Fruit fly (Drosophila melanogaster) whole organism, embryonic: ENCODE measurements around the gene Hecw.

ENCODE experiments used
- Abd-B ChIP-seq: fragments of 200-800 bp; sonication (Bioruptor generic); optimal IDR thresholded peaks from 2 replicates; lab custom pipeline; 2018; ENCODE audit warnings: missing biosample characterization, mild to moderate bottlenecking, missing genetic modification characterization, moderate library complexity
- Atf3 ChIP-seq: fragments of 200-800 bp; sonication (Bioruptor generic); optimal IDR thresholded peaks from 3 replicates; lab custom pipeline; 2016; ENCODE audit warnings: missing biosample characterization, missing genetic modification characterization
- BtbVII ChIP-seq: fragments of 200-800 bp; sonication (Bioruptor generic); optimal IDR thresholded peaks from 3 replicates; lab custom pipeline; 2017; ENCODE audit warnings: missing biosample characterization, mild to moderate bottlenecking, missing genetic modification characterization
- CG10209 ChIP-seq: fragments of 200-800 bp; sonication (Bioruptor generic); optimal IDR thresholded peaks from 3 replicates; lab custom pipeline; 2017; ENCODE audit warnings: missing biosample characterization, mild to moderate bottlenecking, missing genetic modification characterization, missing genetic modification reagents
- CG10366 ChIP-seq: fragments of 200-800 bp; sonication (Bioruptor generic); IDR thresholded peaks from 2 replicates; pipeline ENCODE4 v1.3.6; 2022; ENCODE audit warnings: missing biosample characterization, missing genetic modification characterization
- CG10565 ChIP-seq: fragments of 200-800 bp; sonication (Bioruptor generic); optimal IDR thresholded peaks from 3 replicates; lab custom pipeline; 2016; ENCODE audit warnings: missing biosample characterization, mild to moderate bottlenecking, missing genetic modification characterization
- CG10959 ChIP-seq: fragments of 200-800 bp; sonication (Bioruptor generic); IDR thresholded peaks from 2 replicates; pipeline ENCODE4 v1.3.6; 2022; ENCODE audit warnings: missing biosample characterization, missing genetic modification characterization
- CG10979 ChIP-seq: fragments of 200-800 bp; sonication (Bioruptor generic); optimal IDR thresholded peaks from 2 replicates; lab custom pipeline; 2018; ENCODE audit warnings: missing biosample characterization, mild to moderate bottlenecking, missing genetic modification characterization, moderate library complexity
- CG13123 ChIP-seq: fragments of 200-800 bp; sonication (Bioruptor generic); optimal IDR thresholded peaks from 2 replicates; lab custom pipeline; 2016; ENCODE audit warnings: missing biosample characterization, missing genetic modification characterization
- CG13287 ChIP-seq: fragments of 200-800 bp; sonication (Bioruptor generic); IDR thresholded peaks from 2 replicates; pipeline ENCODE4 v1.3.6; 2022; ENCODE audit warnings: missing biosample characterization, missing genetic modification characterization; ENCODE audit not compliant: partially characterized antibody
- CG13424 ChIP-seq: fragments of 200-800 bp; sonication (Bioruptor generic); optimal IDR thresholded peaks from 2 replicates; lab custom pipeline; 2019; ENCODE audit warnings: missing biosample characterization, mild to moderate bottlenecking, missing genetic modification characterization, moderate library complexity
- CG15073 ChIP-seq: fragments of 200-800 bp; sonication (Bioruptor generic); optimal IDR thresholded peaks from 2 replicates; lab custom pipeline; 2016; ENCODE audit warnings: missing biosample characterization, missing genetic modification characterization
- CG15601 ChIP-seq: fragments of 200-800 bp; sonication (Bioruptor generic); optimal IDR thresholded peaks from 3 replicates; lab custom pipeline; 2019; ENCODE audit warnings: missing biosample characterization, mild to moderate bottlenecking, missing genetic modification characterization, moderate library complexity
- CG1602 ChIP-seq: fragments of 200-800 bp; sonication (Bioruptor generic); optimal IDR thresholded peaks from 3 replicates; lab custom pipeline; 2016; ENCODE audit warnings: missing biosample characterization, missing genetic modification characterization
- CG17802 ChIP-seq: fragments of 200-800 bp; sonication (Bioruptor generic); optimal IDR thresholded peaks from 2 replicates; lab custom pipeline; 2018; ENCODE audit warnings: missing biosample characterization, mild to moderate bottlenecking, missing genetic modification characterization, moderate library complexity
- CG17912 ChIP-seq: fragments of 200-800 bp; sonication (Bioruptor generic); optimal IDR thresholded peaks from 2 replicates; lab custom pipeline; 2018; ENCODE audit warnings: missing biosample characterization, mild to moderate bottlenecking, missing genetic modification characterization
- CG18476 ChIP-seq: fragments of 200-800 bp; sonication (Bioruptor generic); optimal IDR thresholded peaks from 2 replicates; lab custom pipeline; 2016; ENCODE audit warnings: missing biosample characterization, mild to moderate bottlenecking, missing genetic modification characterization
- CG2116 ChIP-seq: fragments of 200-800 bp; sonication (Bioruptor generic); optimal IDR thresholded peaks from 3 replicates; lab custom pipeline; 2018; ENCODE audit warnings: missing biosample characterization, mild to moderate bottlenecking, missing genetic modification characterization
- CG2875 ChIP-seq: fragments of 200-800 bp; sonication (Bioruptor generic); optimal IDR thresholded peaks from 2 replicates; lab custom pipeline; 2017; ENCODE audit warnings: missing biosample characterization, mild to moderate bottlenecking, missing genetic modification characterization, missing genetic modification reagents
- CG3847 ChIP-seq: fragments of 200-800 bp; sonication (Bioruptor generic); IDR thresholded peaks from 2 replicates; pipeline ENCODE4 v1.3.6; 2022; ENCODE audit warnings: missing biosample characterization, missing genetic modification characterization
- CG7271 ChIP-seq: fragments of 200-800 bp; sonication (Bioruptor generic); optimal IDR thresholded peaks from 2 replicates; lab custom pipeline; 2018; ENCODE audit warnings: missing biosample characterization, mild to moderate bottlenecking, missing genetic modification characterization, moderate library complexity
- CG7745 ChIP-seq: fragments of 200-800 bp; sonication (Bioruptor generic); optimal IDR thresholded peaks from 2 replicates; lab custom pipeline; 2018; ENCODE audit warnings: missing biosample characterization, mild to moderate bottlenecking, missing genetic modification characterization, moderate library complexity
- CG7786 ChIP-seq: fragments of 200-800 bp; sonication (Bioruptor generic); optimal IDR thresholded peaks from 2 replicates; lab custom pipeline; 2016; ENCODE audit warnings: missing biosample characterization, missing genetic modification characterization
- CG8944 ChIP-seq: fragments of 200-800 bp; sonication (Bioruptor generic); optimal IDR thresholded peaks from 3 replicates; lab custom pipeline; 2016; ENCODE audit warnings: missing biosample characterization, missing genetic modification characterization
- CG9609 ChIP-seq: fragments of 200-800 bp; sonication (Bioruptor generic); optimal IDR thresholded peaks from 3 replicates; lab custom pipeline; 2016; ENCODE audit warnings: missing biosample characterization, missing genetic modification characterization
- CG9932 ChIP-seq: fragments of 200-800 bp; sonication (Bioruptor generic); IDR thresholded peaks from 2 replicates; pipeline ENCODE4 v1.3.6; 2022; ENCODE audit warnings: missing biosample characterization, missing genetic modification characterization
- Doc2 ChIP-seq: fragments of 200-800 bp; sonication (Bioruptor generic); IDR thresholded peaks from 2 replicates; pipeline ENCODE4 v1.3.6; 2022; ENCODE audit warnings: missing biosample characterization, missing genetic modification characterization
- Drgx ChIP-seq: fragments of 200-800 bp; sonication (Bioruptor generic); IDR thresholded peaks from 2 replicates; pipeline ENCODE4 v1.3.6; 2022; ENCODE audit warnings: missing biosample characterization, missing genetic modification characterization
- Elba2 ChIP-seq: fragments of 200-800 bp; sonication (Bioruptor generic); optimal IDR thresholded peaks from 3 replicates; lab custom pipeline; 2016; ENCODE audit warnings: missing biosample characterization, missing genetic modification characterization
- H2.0 ChIP-seq: fragments of 200-800 bp; sonication (Bioruptor generic); IDR thresholded peaks from 2 replicates; pipeline ENCODE4 v1.3.6; 2022; ENCODE audit warnings: missing biosample characterization, missing genetic modification characterization
- Hey ChIP-seq: fragments of 200-800 bp; sonication (Bioruptor generic); optimal IDR thresholded peaks from 3 replicates; lab custom pipeline; 2018; ENCODE audit warnings: missing biosample characterization, mild to moderate bottlenecking, missing genetic modification characterization
- NK7.1 ChIP-seq: fragments of 200-800 bp; sonication (Bioruptor generic); optimal IDR thresholded peaks from 3 replicates; lab custom pipeline; 2016; ENCODE audit warnings: missing biosample characterization, missing genetic modification characterization
- NfI ChIP-seq: fragments of 200-800 bp; sonication (Bioruptor generic); optimal IDR thresholded peaks from 3 replicates; lab custom pipeline; 2018; ENCODE audit warnings: missing biosample characterization, mild to moderate bottlenecking, missing genetic modification characterization, moderate library complexity
- Oli ChIP-seq: fragments of 200-800 bp; sonication (Bioruptor generic); optimal IDR thresholded peaks from 2 replicates; lab custom pipeline; 2018; ENCODE audit warnings: missing biosample characterization, mild to moderate bottlenecking, missing genetic modification characterization, moderate library complexity
- Optix ChIP-seq: fragments of 200-800 bp; sonication (Bioruptor generic); IDR thresholded peaks from 3 replicates; pipeline ENCODE4 v1.3.6; 2022; ENCODE audit warnings: missing biosample characterization, missing genetic modification characterization
- Trl ChIP-seq, 3 experiments: fragments of >200 bp in 2 of 3; fragments of 200-800 bp in 1 of 3; sonication (Bioruptor generic) in 1 of 3; optimal IDR thresholded peaks; 2 replicates in 1 of 3; 3 replicates in 2 of 3; lab custom pipeline; 2016 to 2017; ENCODE audit warnings: missing biosample characterization in 1 of 3, missing genetic modification characterization in 1 of 3
- ac ChIP-seq: fragments of 200-800 bp; sonication (Bioruptor generic); optimal IDR thresholded peaks from 3 replicates; lab custom pipeline; 2017; ENCODE audit warnings: missing biosample characterization, mild to moderate bottlenecking, missing genetic modification characterization
- cato ChIP-seq: fragments of 200-800 bp; sonication (Bioruptor generic); optimal IDR thresholded peaks from 2 replicates; lab custom pipeline; 2016; ENCODE audit warnings: missing biosample characterization, missing genetic modification characterization, borderline replicate concordance
- caup ChIP-seq: fragments of 200-800 bp; sonication (Bioruptor generic); optimal IDR thresholded peaks from 3 replicates; lab custom pipeline; 2017; ENCODE audit warnings: missing biosample characterization, mild to moderate bottlenecking, missing genetic modification characterization, moderate library complexity; ENCODE audit not compliant: severe bottlenecking
- chn ChIP-seq: fragments of 200-800 bp; sonication (Bioruptor generic); optimal IDR thresholded peaks from 2 replicates; lab custom pipeline; 2016; ENCODE audit warnings: missing biosample characterization, missing genetic modification characterization
- corto ChIP-seq: fragments of 200-800 bp; sonication (Bioruptor generic); optimal IDR thresholded peaks from 2 replicates; lab custom pipeline; 2016; ENCODE audit warnings: missing biosample characterization, mild to moderate bottlenecking, missing genetic modification characterization, moderate library complexity
- fd3F ChIP-seq: fragments of 200-800 bp; sonication (Bioruptor generic); optimal IDR thresholded peaks from 2 replicates; lab custom pipeline; 2018; ENCODE audit warnings: missing biosample characterization, mild to moderate bottlenecking, missing genetic modification characterization, moderate library complexity
- ftz-f1 ChIP-seq: fragments of 200-800 bp; sonication (Bioruptor generic); optimal IDR thresholded peaks from 2 replicates; lab custom pipeline; 2016; ENCODE audit warnings: missing biosample characterization, missing genetic modification characterization
- gfzf ChIP-seq: fragments of 200-800 bp; sonication (Bioruptor generic); optimal IDR thresholded peaks from 2 replicates; lab custom pipeline; 2016; ENCODE audit warnings: missing biosample characterization, mild to moderate bottlenecking, missing genetic modification characterization, moderate library complexity
- inv ChIP-seq: fragments of 200-800 bp; sonication (Bioruptor generic); IDR thresholded peaks from 2 replicates; pipeline ENCODE4 v1.3.6; 2022; ENCODE audit warnings: missing biosample characterization, missing genetic modification characterization; ENCODE audit not compliant: partially characterized antibody
- lbe ChIP-seq: fragments of 200-800 bp; sonication (Bioruptor generic); optimal IDR thresholded peaks from 2 replicates; lab custom pipeline; 2016; ENCODE audit warnings: missing biosample characterization, mild to moderate bottlenecking, missing genetic modification characterization
- nerfin-2 ChIP-seq: fragments of 200-800 bp; sonication (Bioruptor generic); IDR thresholded peaks from 2 replicates; pipeline ENCODE4 v1.3.6; 2022; ENCODE audit warnings: missing biosample characterization, missing genetic modification characterization; ENCODE audit not compliant: partially characterized antibody
- p53 ChIP-seq: fragments of 200-800 bp; sonication (Bioruptor generic); optimal IDR thresholded peaks from 2 replicates; lab custom pipeline; 2016; ENCODE audit warnings: missing biosample characterization, missing genetic modification characterization
- repo ChIP-seq: fragments of 200-800 bp; sonication (Bioruptor generic); optimal IDR thresholded peaks from 2 replicates; lab custom pipeline; 2016; ENCODE audit warnings: missing biosample characterization, missing genetic modification characterization

Gene Hecw

dm6 chrX:9608727-9609419, at the start of gene Hecw, which contains the start of gene LysRS (continued):
- TF ChIP-seq Drgx, result no peak
- TF ChIP-seq corto (GFP tag; lab: Kevin White, UChicago), result no peak
- no peak for TF ChIP-seq Trl (optimal IDR thresholded peaks at IDR 0.05; lab: Kevin White, UChicago)
- no peak for TF ChIP-seq Trl (GFP tag; optimal IDR thresholded peaks at IDR 0.05; lab: Kevin White, UChicago)
- no peak for TF ChIP-seq cato (GFP tag; lab: Kevin White, UChicago)
- TF ChIP-seq H2.0 (GFP tag; lab: Robert Waterston, UW), result no peak
- no peak for TF ChIP-seq CG7786 (GFP tag; lab: Kevin White, UChicago)
- TF ChIP-seq lbe (GFP tag; lab: Kevin White, UChicago), result no peak
- no peak for TF ChIP-seq Elba2
- TF ChIP-seq CG1602 (GFP tag; lab: Kevin White, UChicago), result no peak
- TF ChIP-seq CG2116 (GFP tag; lab: Kevin White, UChicago), result peak; percentile 37
- no peak for TF ChIP-seq NK7.1 (GFP tag; lab: Kevin White, UChicago)
- no peak for TF ChIP-seq nerfin-2
- no peak for TF ChIP-seq NfI
- no peak for TF ChIP-seq CG17912
- no peak for TF ChIP-seq chn
- TF ChIP-seq CG7271 (tag; lab: Kevin White, UChicago), result no peak
- no peak for TF ChIP-seq CG10209 (GFP tag; lab: Kevin White, UChicago)
- no peak for TF ChIP-seq CG18476 (GFP tag; lab: Kevin White, UChicago)
- no peak for TF ChIP-seq CG10959
- no peak for TF ChIP-seq ac (GFP tag; lab: Kevin White, UChicago)
- TF ChIP-seq CG17802 (tag; lab: Kevin White, UChicago), result no peak
- peak; percentile 39 for TF ChIP-seq ftz-f1 (GFP tag; lab: Kevin White, UChicago)
- no peak for TF ChIP-seq Doc2
- TF ChIP-seq Atf3 (GFP tag; lab: Kevin White, UChicago), result no peak
- no peak for TF ChIP-seq Hey (tag; lab: Kevin White, UChicago)
- TF ChIP-seq CG7745 (tag; lab: Kevin White, UChicago), result no peak
- TF ChIP-seq CG10366, result no peak
- TF ChIP-seq CG9609 (GFP tag; lab: Kevin White, UChicago), result no peak
- TF ChIP-seq p53 (GFP tag; lab: Kevin White, UChicago), result no peak
- TF ChIP-seq fd3F (GFP tag; lab: Kevin White, UChicago), result no peak
- no peak for TF ChIP-seq Oli (tag; lab: Kevin White, UChicago)
- no peak for TF ChIP-seq BtbVII (GFP tag; lab: Kevin White, UChicago)
- no peak for TF ChIP-seq CG10565 (GFP tag; lab: Kevin White, UChicago)
- TF ChIP-seq CG9932 (GFP tag; lab: Robert Waterston, UW), result no peak
- TF ChIP-seq caup, result no peak
- no peak for TF ChIP-seq CG13123
- TF ChIP-seq inv (GFP tag; lab: Robert Waterston, UW), result no peak; the same call in 1 of the 2 replicates
- no peak for TF ChIP-seq CG8944 (GFP tag; lab: Kevin White, UChicago)
- TF ChIP-seq Abd-B (GFP tag; lab: Kevin White, UChicago), result no peak
- TF ChIP-seq repo, result no peak
- peak; percentile 89 for TF ChIP-seq gfzf (GFP tag; lab: Kevin White, UChicago)
- no peak for TF ChIP-seq CG15073 (GFP tag; lab: Kevin White, UChicago)
- peak; percentile 11 for TF ChIP-seq CG15601 (tag; lab: Kevin White, UChicago)
- TF ChIP-seq CG2875 (GFP tag; lab: Kevin White, UChicago), result no peak
- peak; percentile 49 for TF ChIP-seq CG3847 (GFP tag; lab: Robert Waterston, UW)
- no peak for TF ChIP-seq Optix (GFP tag; lab: Robert Waterston, UW)
- peak; percentile 31; the same call in 1 of the 2 replicates for TF ChIP-seq CG13287 (GFP tag; lab: Robert Waterston, UW)
- no peak for TF ChIP-seq CG10979 (tag; lab: Kevin White, UChicago)
- TF ChIP-seq CG13424 (tag; lab: Kevin White, UChicago), result no peak
